Worm (Caenorhabditis elegans) whole organism, L1 larva: Measurements from ENCODE around the gene B0454.8.

Experiments
- egl-27 ChIP-seq, 2 experiments: fragments of 150-350 bp in 1 of 2; sonication (generic microtip); optimal IDR thresholded peaks; 3 replicates each; lab custom pipeline; 2017 to 2018; ENCODE audit warnings: missing biosample characterization in 2 of 2, missing genetic modification characterization in 2 of 2, missing genetic modification reagents in 2 of 2
- irx-1 ChIP-seq: sonication (generic microtip); optimal IDR thresholded peaks from 2 replicates; lab custom pipeline; 2016; ENCODE audit warnings: missing genetic modification characterization, missing compliant biosample characterization
- lin-14 ChIP-seq: fragments of 200-800 bp; sonication (Bioruptor generic); optimal IDR thresholded peaks from 2 replicates; lab custom pipeline; 2018; ENCODE audit warnings: mild to moderate bottlenecking, missing genetic modification characterization, moderate library complexity, missing compliant biosample characterization
- lin-15B ChIP-seq: fragments of 150-350 bp; sonication (generic microtip); optimal IDR thresholded peaks from 3 replicates; lab custom pipeline; 2014; ENCODE audit warnings: missing biosample characterization, missing genetic modification characterization
- mdl-1 ChIP-seq, 2 experiments: fragments of 150-350 bp; optimal IDR thresholded peaks; 2 replicates each; lab custom pipeline; 2014 to 2017; ENCODE audit warnings: missing biosample characterization in 2 of 2, missing genetic modification characterization in 2 of 2, inconsistent platforms in 1 of 2
- skn-1 ChIP-seq: fragments of 150-350 bp; optimal IDR thresholded peaks from 2 replicates; lab custom pipeline; 2014; ENCODE audit warnings: missing biosample characterization, missing genetic modification characterization
- sup-37 ChIP-seq: fragments of 200-800 bp; sonication (Bioruptor generic); optimal IDR thresholded peaks from 2 replicates; lab custom pipeline; 2018; ENCODE audit warnings: mild to moderate bottlenecking, missing genetic modification characterization, missing compliant biosample characterization
- tlp-1 ChIP-seq: fragments of 150-350 bp; optimal IDR thresholded peaks from 2 replicates; lab custom pipeline; 2014; ENCODE audit warnings: missing biosample characterization, missing genetic modification characterization
- unc-130 ChIP-seq: fragments of 150-350 bp; optimal IDR thresholded peaks from 2 replicates; lab custom pipeline; 2017; ENCODE audit warnings: missing biosample characterization, missing genetic modification characterization, inconsistent platforms
- unc-62 ChIP-seq: fragments of 150-350 bp; optimal IDR thresholded peaks from 2 replicates; lab custom pipeline; 2014; ENCODE audit warnings: missing biosample characterization, missing genetic modification reagents, missing genetic modification characterization
- ztf-4 ChIP-seq: fragments of 150-350 bp; optimal IDR thresholded peaks from 2 replicates; lab custom pipeline; 2014; ENCODE audit warnings: missing biosample characterization, missing genetic modification characterization

- TF ChIP-seq unc-130 (tag; lab: Kevin White, UChicago) (no peak), lin-14 (GFP tag; lab: Kevin White, UChicago) (no peak), egl-27 (tag; optimal IDR thresholded peaks at IDR 0.05; lab: Kevin White, UChicago) (no peak), skn-1 (no peak), mdl-1 (tag; optimal IDR thresholded peaks at IDR 0.05; lab: Kevin White, UChicago) (no peak), ztf-4 (no peak), sup-37 (no peak), unc-62 (GFP tag; lab: Kevin White, UChicago) (no peak), irx-1 (tag; lab: Kevin White, UChicago) (no peak), lin-15B (tag; lab: Kevin White, UChicago) (no peak), tlp-1 (tag; lab: Kevin White, UChicago) (no peak)
Measured at ce11 chrII:3012133-3012532, 31.1 kb downstream of the B0454.8 start, which contains the start of gene C41H7.9.
